Fruit fly (Drosophila melanogaster): ENCODE measurements around the gene IPIP.

- TF ChIP-seq CG8478 (optimal IDR thresholded peaks at IDR 0.05) (no peak), CTCF (optimal IDR thresholded peaks at IDR 0.05) (no peak)
These were observed 47.7 kb upstream of the IPIP start, which contains the start of gene Tsp26A for dm6 chr2L:6000065-6000464.

Data from S2 (cell line).